Worm (Caenorhabditis elegans) whole organism, mixed stage, embryonic: Measurements from ENCODE around the gene nhr-216.

Experiments
- M03D4.4 ChIP-seq: sonication (generic microtip); optimal IDR thresholded peaks from 2 replicates; lab custom pipeline; 2017; ENCODE audit warnings: mild to moderate bottlenecking, missing genetic modification characterization, missing compliant biosample characterization
- ceh-83 ChIP-seq: fragments of 200-800 bp; sonication (Bioruptor generic); optimal IDR thresholded peaks from 2 replicates; lab custom pipeline; 2018; ENCODE audit warnings: mild to moderate bottlenecking, missing genetic modification characterization, missing compliant biosample characterization
- cnd-1 ChIP-seq: fragments of 200-800 bp; sonication (Bioruptor generic); optimal IDR thresholded peaks from 2 replicates; lab custom pipeline; 2018; ENCODE audit warnings: mild to moderate bottlenecking, missing genetic modification characterization, missing compliant biosample characterization
- ham-2 ChIP-seq: fragments of 200-800 bp; sonication (Bioruptor generic); optimal IDR thresholded peaks from 2 replicates; lab custom pipeline; 2018; ENCODE audit warnings: mild to moderate bottlenecking, missing genetic modification characterization, missing compliant biosample characterization
- lsy-2 ChIP-seq: fragments of 150-350 bp; optimal IDR thresholded peaks from 2 replicates; lab custom pipeline; 2014; ENCODE audit warnings: missing biosample characterization, missing genetic modification characterization
- mep-1 ChIP-seq: fragments of 150-350 bp; optimal IDR thresholded peaks from 2 replicates; lab custom pipeline; 2017; ENCODE audit warnings: missing biosample characterization, missing genetic modification reagents, missing genetic modification characterization, inconsistent platforms
- mls-2 ChIP-seq: sonication (generic microtip); optimal IDR thresholded peaks from 2 replicates; lab custom pipeline; 2016; ENCODE audit warnings: mild to moderate bottlenecking, missing genetic modification characterization, moderate library complexity, missing compliant biosample characterization
- nhr-237 ChIP-seq: fragments of 150-350 bp; optimal IDR thresholded peaks from 2 replicates; lab custom pipeline; 2014; ENCODE audit warnings: missing biosample characterization, missing genetic modification characterization
- sptf-1 ChIP-seq: sonication (generic microtip); optimal IDR thresholded peaks from 2 replicates; lab custom pipeline; 2017; ENCODE audit warnings: mild to moderate bottlenecking, missing genetic modification characterization, moderate library complexity, missing compliant biosample characterization
- unc-39 ChIP-seq: fragments of 150-350 bp; optimal IDR thresholded peaks from 2 replicates; lab custom pipeline; 2014; ENCODE audit warnings: missing biosample characterization, missing genetic modification characterization
- unc-62 ChIP-seq: fragments of 150-350 bp; optimal IDR thresholded peaks from 2 replicates; lab custom pipeline; 2014; ENCODE audit warnings: missing biosample characterization, missing genetic modification reagents, missing genetic modification characterization
- ztf-11 ChIP-seq: fragments of 150-350 bp; optimal IDR thresholded peaks from 2 replicates; lab custom pipeline; 2014; ENCODE audit warnings: missing biosample characterization, missing genetic modification characterization

- no peak for TF ChIP-seq mep-1 (tag; lab: Kevin White, UChicago)
- TF ChIP-seq sptf-1 (tag; lab: Kevin White, UChicago) = no peak
- no peak for TF ChIP-seq ham-2 (GFP tag; lab: Kevin White, UChicago)
- TF ChIP-seq nhr-237 (tag; lab: Kevin White, UChicago) = no peak
- TF ChIP-seq unc-62 (GFP tag; lab: Kevin White, UChicago) = no peak
- TF ChIP-seq ceh-83 = no peak
- TF ChIP-seq unc-39 (tag; lab: Kevin White, UChicago) = no peak
- TF ChIP-seq ztf-11 (tag; lab: Kevin White, UChicago) = no peak
- no peak for TF ChIP-seq mls-2 (tag; lab: Kevin White, UChicago)
- no peak for TF ChIP-seq lsy-2 (tag; lab: Kevin White, UChicago)
- no peak for TF ChIP-seq cnd-1 (tag; lab: Kevin White, UChicago)
- TF ChIP-seq M03D4.4 (tag; lab: Kevin White, UChicago) = no peak
Observed at ce11 chrV:5358772-5359171, at the start of gene nhr-216.
